Worm (Caenorhabditis elegans) whole organism, L3 larva: ENCODE results near the gene F38E9.6.
"Not testable (repeated sequence)": the region's sequence is repeated elsewhere in the genome, so short reads cannot be mapped to it uniquely, and the experiment has no call there.

ENCODE experiments used
- aly-2 ChIP-seq: fragments of 150-350 bp; optimal IDR thresholded peaks from 2 replicates; lab custom pipeline; 2014; ENCODE audit warnings: missing biosample characterization, missing genetic modification characterization
- egl-27 ChIP-seq: sonication (generic microtip); optimal IDR thresholded peaks from 4 replicates; lab custom pipeline; 2017; ENCODE audit warnings: missing biosample characterization, missing genetic modification reagents, missing genetic modification characterization

- TF ChIP-seq egl-27 (tag; lab: Kevin White, UChicago); aly-2: not testable (repeated sequence)
Measured at ce11 chrX:16451642-16452041, 19.4 kb downstream of the F38E9.6 start, which contains the start of gene F38E9.4.
